Worm (Caenorhabditis elegans): ENCODE results near the gene his-1.

DNA sequence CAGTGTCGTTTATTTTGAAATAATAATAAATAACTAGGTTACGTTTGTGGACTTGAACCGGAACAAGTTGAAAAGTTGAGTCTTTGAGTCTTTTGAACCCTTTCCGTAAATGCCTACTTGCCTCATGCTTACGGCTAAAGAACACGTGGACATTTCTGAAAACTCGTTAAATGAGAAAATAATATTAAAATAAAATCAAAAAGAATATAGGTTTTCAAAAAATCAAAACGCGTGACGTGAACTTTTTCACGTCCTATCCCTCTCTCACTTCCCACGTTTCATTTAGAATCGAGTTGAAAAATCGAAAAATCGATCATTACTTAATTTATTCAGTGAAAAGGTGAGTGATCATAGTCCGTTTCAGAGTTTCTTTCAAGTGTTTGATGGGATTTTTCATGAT lies 6.9 kb downstream of the his-1 start, which contains the start of gene best-12:
- no peak for TF ChIP-seq elt-3 (tag; optimal IDR thresholded peaks at IDR 0.05)
- no peak for TF ChIP-seq snpc-4 (tag; optimal IDR thresholded peaks at IDR 0.05)
- TF ChIP-seq nhr-76 (tag; optimal IDR thresholded peaks at IDR 0.05) = no peak
- TF ChIP-seq mep-1 (tag; optimal IDR thresholded peaks at IDR 0.05) = no peak
- TF ChIP-seq pha-4 (tag; optimal IDR thresholded peaks at IDR 0.05) = no peak
- TF ChIP-seq hlh-1 (tag; optimal IDR thresholded peaks at IDR 0.05) = no peak
- TF ChIP-seq ceh-43 (GFP tag; optimal IDR thresholded peaks at IDR 0.05) = no peak
- no peak for TF ChIP-seq ztf-11 (tag; optimal IDR thresholded peaks at IDR 0.05)
- no peak for TF ChIP-seq mab-5 (tag; optimal IDR thresholded peaks at IDR 0.05)
- TF ChIP-seq sptf-1 (tag; optimal IDR thresholded peaks at IDR 0.05) = no peak
- TF ChIP-seq nhr-28 (tag; optimal IDR thresholded peaks at IDR 0.05) = no peak
- no peak for TF ChIP-seq M03D4.4 (tag; optimal IDR thresholded peaks at IDR 0.05)
- TF ChIP-seq unc-62 (GFP tag; optimal IDR thresholded peaks at IDR 0.05) = no peak
- no peak for TF ChIP-seq ham-2 (GFP tag; optimal IDR thresholded peaks at IDR 0.05)
